Worm (Caenorhabditis elegans) whole organism, L4 larva: Measurements from ENCODE around the gene cyp-35A1.

Experiments
- ama-1 ChIP-seq: fragments of 150-350 bp; optimal IDR thresholded peaks from 2 replicates; lab custom pipeline; 2014; ENCODE audit warnings: inconsistent platforms, mixed read lengths
- ces-1 ChIP-seq: fragments of 150-350 bp; sonication (generic microtip); optimal IDR thresholded peaks from 4 replicates; lab custom pipeline; 2014; ENCODE audit warnings: missing biosample characterization, missing genetic modification reagents, missing genetic modification characterization
- daf-16 ChIP-seq, 3 experiments: sonication (generic microtip); optimal IDR thresholded peaks; 2 replicates each; lab custom pipeline; 2016 to 2017; ENCODE audit warnings: missing genetic modification characterization in 3 of 3, missing genetic modification reagents in 3 of 3, mild to moderate bottlenecking in 2 of 3, missing compliant biosample characterization in 2 of 3, missing biosample characterization in 1 of 3, moderate library complexity in 1 of 3
- egl-43 ChIP-seq: fragments of 200-800 bp; sonication (Bioruptor generic); IDR thresholded peaks from 2 replicates; pipeline ENCODE4 v1.3.6; 2022; ENCODE audit warnings: missing genetic modification reagents, missing genetic modification characterization, missing compliant biosample characterization
- lin-29 ChIP-seq: fragments of 200-800 bp; sonication (Bioruptor generic); IDR thresholded peaks from 2 replicates; pipeline ENCODE4 v1.3.6; 2022; ENCODE audit warnings: missing genetic modification reagents, missing genetic modification characterization, missing compliant biosample characterization
- nhr-11 ChIP-seq: fragments of 150-350 bp; optimal IDR thresholded peaks from 2 replicates; lab custom pipeline; 2014; ENCODE audit warnings: missing biosample characterization, missing genetic modification characterization
- nhr-237 ChIP-seq: sonication (generic microtip); optimal IDR thresholded peaks from 2 replicates; lab custom pipeline; 2017; ENCODE audit warnings: missing biosample characterization, missing genetic modification characterization
- nhr-41 ChIP-seq: fragments of 200-800 bp; sonication (Bioruptor generic); IDR thresholded peaks from 2 replicates; pipeline ENCODE4 v1.3.6; 2022; ENCODE audit warnings: missing genetic modification reagents, missing genetic modification characterization, missing compliant biosample characterization
- nhr-77 ChIP-seq: fragments of 150-350 bp; optimal IDR thresholded peaks from 2 replicates; lab custom pipeline; 2014; ENCODE audit warnings: missing biosample characterization, missing genetic modification characterization
- rbr-2 ChIP-seq: sonication (generic microtip); optimal IDR thresholded peaks from 2 replicates; lab custom pipeline; 2016; ENCODE audit warnings: missing genotype, missing genetic modification characterization, missing compliant biosample characterization
- snpc-1.2 ChIP-seq: fragments of 200-800 bp; sonication (Bioruptor generic); IDR thresholded peaks from 2 replicates; pipeline ENCODE4 v1.3.6; 2022; ENCODE audit warnings: missing genetic modification reagents, missing genetic modification characterization, missing compliant biosample characterization
- snpc-4 ChIP-seq: fragments of 150-350 bp; optimal IDR thresholded peaks from 2 replicates; lab custom pipeline; 2014; ENCODE audit warnings: missing biosample characterization, missing genetic modification characterization
- unc-39 ChIP-seq: sonication (generic microtip); optimal IDR thresholded peaks from 2 replicates; lab custom pipeline; 2017; ENCODE audit warnings: missing biosample characterization, missing genetic modification characterization

DNA sequence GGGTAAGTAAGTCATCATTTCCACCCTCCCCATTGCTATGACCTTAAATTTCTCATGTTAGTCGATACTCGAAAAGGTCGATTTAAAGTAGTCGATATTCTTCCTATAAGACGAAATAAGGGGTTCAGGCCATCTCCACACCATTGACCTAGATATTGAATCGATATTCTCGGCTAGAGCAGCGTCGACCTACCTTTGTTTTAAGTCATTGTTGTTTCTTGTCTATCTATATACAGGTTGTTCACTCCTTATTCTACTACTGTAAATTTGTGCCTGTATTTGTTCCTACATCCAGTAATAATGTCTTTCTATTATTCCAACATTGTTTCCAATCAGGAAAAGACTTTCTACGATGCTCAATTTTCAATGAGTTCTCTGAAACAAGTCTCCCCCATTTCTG is 34.6 kb downstream of the cyp-35A1 start, which contains the start of gene F10G2.4:
- TF ChIP-seq lin-29: no peak
- TF ChIP-seq egl-43 (GFP tag; lab: Robert Waterston, UW): no peak
- TF ChIP-seq nhr-11 (tag; lab: Kevin White, UChicago): no peak
- TF ChIP-seq unc-39 (tag; lab: Kevin White, UChicago): no peak
- TF ChIP-seq snpc-4 (tag; lab: Kevin White, UChicago): no peak
- TF ChIP-seq ces-1: no peak
- TF ChIP-seq nhr-77 (tag; lab: Kevin White, UChicago): no peak
- no peak for TF ChIP-seq rbr-2 (tag; lab: Kevin White, UChicago)
- no peak for TF ChIP-seq ama-1
- no peak for TF ChIP-seq nhr-237 (tag; lab: Kevin White, UChicago)
- TF ChIP-seq daf-16 (GFP tag; optimal IDR thresholded peaks at IDR 0.05; lab: Kevin White, UChicago): no peak
- TF ChIP-seq daf-16 (tag; optimal IDR thresholded peaks at IDR 0.05; lab: Kevin White, UChicago): no peak
- TF ChIP-seq nhr-41 (GFP tag; lab: Robert Waterston, UW): no peak
- TF ChIP-seq snpc-1.2 (GFP tag; lab: Robert Waterston, UW): no peak
